Fruit fly (Drosophila melanogaster): ENCODE measurements around the gene CG34280.

Gene CG34280

dm6 chr3R:17386168-17386819 is 17.2 kb downstream of the CG34280 start (continued):
- TF ChIP-seq CrebB (tag; optimal IDR thresholded peaks at IDR 0.05) = no peak
- peak; percentile 21 for TF ChIP-seq NC2α (GFP tag; optimal IDR thresholded peaks at IDR 0.05)
- no peak for TF ChIP-seq CG13287 (GFP tag; IDR thresholded peaks at IDR 0.05; ENCODE audit: partially characterized antibody)
- TF ChIP-seq toy (GFP tag; IDR thresholded peaks at IDR 0.05) = no peak
- TF ChIP-seq seq (GFP tag; IDR thresholded peaks at IDR 0.05) = peak; percentile 49; the same call in 1 of the 2 replicates
- peak; percentile 92 for TF ChIP-seq row (GFP tag; IDR thresholded peaks at IDR 0.05)
- peak; percentile 72 for TF ChIP-seq Fer1 (GFP tag; optimal IDR thresholded peaks at IDR 0.05)
- peak; percentile 3 for TF ChIP-seq CG13775 (GFP tag; optimal IDR thresholded peaks at IDR 0.05)
- peak; percentile 11 for TF ChIP-seq sug (tag; optimal IDR thresholded peaks at IDR 0.05)
- TF ChIP-seq CG8924 (tag; optimal IDR thresholded peaks at IDR 0.05) = peak; percentile 62
- peak; percentile 42 for TF ChIP-seq CG15696 (tag; optimal IDR thresholded peaks at IDR 0.05)
- no peak for TF ChIP-seq hkb (optimal IDR thresholded peaks at IDR 0.05)
- TF ChIP-seq hkb (GFP tag; IDR thresholded peaks at IDR 0.05) = peak; percentile 86
- no peak for TF ChIP-seq CG12942 (GFP tag; optimal IDR thresholded peaks at IDR 0.05)
- TF ChIP-seq br (optimal IDR thresholded peaks at IDR 0.05) = no peak
- no peak for TF ChIP-seq CG3726 (GFP tag; IDR thresholded peaks at IDR 0.05)
- no peak for TF ChIP-seq bigmax (GFP tag; optimal IDR thresholded peaks at IDR 0.05)
- TF ChIP-seq tx (GFP tag; optimal IDR thresholded peaks at IDR 0.05) = no peak
- no peak for TF ChIP-seq Mes4 (GFP tag; optimal IDR thresholded peaks at IDR 0.05)
- peak; percentile 42 for TF ChIP-seq BtbVII (GFP tag; optimal IDR thresholded peaks at IDR 0.05)
- no peak for TF ChIP-seq CG34224 (GFP tag; IDR thresholded peaks at IDR 0.05; ENCODE audit: partially characterized antibody)
- TF ChIP-seq CG1024 (GFP tag; IDR thresholded peaks at IDR 0.05) = peak; percentile 28; the same call in 1 of the 2 replicates
- TF ChIP-seq insv (GFP tag; optimal IDR thresholded peaks at IDR 0.05) = no peak
- peak; percentile 80 for TF ChIP-seq esg (GFP tag; conservative IDR thresholded peaks at IDR 0.05)
- TF ChIP-seq CG3163 (GFP tag; optimal IDR thresholded peaks at IDR 0.05) = no peak
- no peak for TF ChIP-seq CG11560 (tag; IDR thresholded peaks at IDR 0.05)
- no peak for TF ChIP-seq kay (GFP tag; optimal IDR thresholded peaks at IDR 0.05)
- peak; percentile 64 for TF ChIP-seq CG17385 (GFP tag; optimal IDR thresholded peaks at IDR 0.05)
- TF ChIP-seq CG32767 (GFP tag; IDR thresholded peaks at IDR 0.05) = peak; percentile 63; the same call in 1 of the 2 replicates
- TF ChIP-seq CG9215 (GFP tag; IDR thresholded peaks at IDR 0.05) = no peak
- no peak for TF ChIP-seq hbn (GFP tag; IDR thresholded peaks at IDR 0.05; ENCODE audit: partially characterized antibody)
- TF ChIP-seq Hr39 (optimal IDR thresholded peaks at IDR 0.05) = no peak
- TF ChIP-seq gsb-n (tag; optimal IDR thresholded peaks at IDR 0.05) = peak; percentile 57
- peak; percentile 57 for TF ChIP-seq fd64A (GFP tag; optimal IDR thresholded peaks at IDR 0.05)
- 0 out of 3 replicates have a peak, but pooled peaks have one; percentile 20 for TF ChIP-seq Dbx (GFP tag; IDR thresholded peaks at IDR 0.05)
- no peak for TF ChIP-seq Ets97D (GFP tag; optimal IDR thresholded peaks at IDR 0.05)
- no peak for TF ChIP-seq GATAe (GFP tag; conservative IDR thresholded peaks at IDR 0.05)
- TF ChIP-seq CG11398 (GFP tag; optimal IDR thresholded peaks at IDR 0.05) = no peak
- TF ChIP-seq Dp (GFP tag; optimal IDR thresholded peaks at IDR 0.05) = no peak
- TF ChIP-seq zfh1 (GFP tag; IDR thresholded peaks at IDR 0.05) = peak; percentile 85
- TF ChIP-seq CG7987 (GFP tag; optimal IDR thresholded peaks at IDR 0.05) = no peak
- TF ChIP-seq CG6813 (GFP tag; optimal IDR thresholded peaks at IDR 0.05) = peak; percentile 56
- no peak for TF ChIP-seq CG7928 (GFP tag; optimal IDR thresholded peaks at IDR 0.05)
- peak; percentile 48 for TF ChIP-seq ssp (GFP tag; IDR thresholded peaks at IDR 0.05)
- peak; percentile 12 for TF ChIP-seq zfh2 (GFP tag; optimal IDR thresholded peaks at IDR 0.05)
- peak; percentile 43 for TF ChIP-seq MTF-1 (GFP tag; optimal IDR thresholded peaks at IDR 0.05; ENCODE audit: borderline replicate concordance)
- peak; percentile 59 for TF ChIP-seq slbo (GFP tag; IDR thresholded peaks at IDR 0.05)
- TF ChIP-seq Xrp1 (GFP tag; IDR thresholded peaks at IDR 0.05) = peak; percentile 86
- TF ChIP-seq da (GFP tag; optimal IDR thresholded peaks at IDR 0.05) = no peak
- peak in 1 of 2 experiments; percentile 72 for TF ChIP-seq Hr51 (GFP tag; optimal IDR thresholded peaks at IDR 0.05)
- TF ChIP-seq Rx (GFP tag; IDR thresholded peaks at IDR 0.05) = peak; percentile 58
